Worm (Caenorhabditis elegans): ENCODE results near the gene F53F4.15.
A peak's percentile ranks its signal among the peaks of the same experiment; 100 is the strongest.

F53F4.15 gene

ce11 chrV:13621720-13622119, 944 bp downstream of the F53F4.15 start, which contains the start of gene F53F4.16:
F53F4.16 (minus strand) TSS chrV:13621820.
- no peak for TF ChIP-seq madf-3 (GFP tag; IDR thresholded peaks at IDR 0.05)
- TF ChIP-seq tbx-9 (tag; optimal IDR thresholded peaks at IDR 0.05; ENCODE audit: borderline replicate concordance): no peak
- TF ChIP-seq unc-130 (GFP tag; optimal IDR thresholded peaks at IDR 0.05): no peak
- TF ChIP-seq ceh-100 (GFP tag; IDR thresholded peaks at IDR 0.05): no peak
- TF ChIP-seq bed-2 (GFP tag; IDR thresholded peaks at IDR 0.05): no peak
- TF ChIP-seq egl-44 (GFP tag; IDR thresholded peaks at IDR 0.05): no peak
- TF ChIP-seq Y53G8AR.9 (GFP tag; conservative IDR thresholded peaks at IDR 0.05): no peak
- no peak for TF ChIP-seq hsf-1 (GFP tag; IDR thresholded peaks at IDR 0.05)
- no peak for TF ChIP-seq bed-1 (GFP tag; IDR thresholded peaks at IDR 0.05)
- no peak for TF ChIP-seq somi-1 (GFP tag; optimal IDR thresholded peaks at IDR 0.05)
- no peak for TF ChIP-seq D2030.7 (GFP tag; IDR thresholded peaks at IDR 0.05)
- no peak for TF ChIP-seq sea-2 (GFP tag; IDR thresholded peaks at IDR 0.05)
- TF ChIP-seq lin-26 (GFP tag; IDR thresholded peaks at IDR 0.05): no peak
- no peak for TF ChIP-seq attf-6 (GFP tag; IDR thresholded peaks at IDR 0.05)
- no peak for TF ChIP-seq F10E7.11 (tag; optimal IDR thresholded peaks at IDR 0.05)
- TF ChIP-seq chd-7 (tag; optimal IDR thresholded peaks at IDR 0.05): no peak
- TF ChIP-seq nhr-90 (tag; optimal IDR thresholded peaks at IDR 0.05): no peak
- TF ChIP-seq ceh-91 (GFP tag; IDR thresholded peaks at IDR 0.05): no peak
- TF ChIP-seq xnd-1 (tag; optimal IDR thresholded peaks at IDR 0.05): no peak

- TF ChIP-seq ama-1 (optimal IDR thresholded peaks at IDR 0.05) (no peak), ama-1 (GFP tag; optimal IDR thresholded peaks at IDR 0.05) (no peak), C17E4.6 (GFP tag; IDR thresholded peaks at IDR 0.05) (no peak), attf-6 (GFP tag; IDR thresholded peaks at IDR 0.05) (0 out of 2 replicates have a peak, but pooled peaks have one; percentile 34), ceh-100 (GFP tag; IDR thresholded peaks at IDR 0.05) (0 out of 2 replicates have a peak, but pooled peaks have one; percentile 24), hsf-1 (GFP tag; IDR thresholded peaks at IDR 0.05) (peak; percentile 49; the same call in 1 of the 2 replicates), chd-7 (tag; optimal IDR thresholded peaks at IDR 0.05) (peak; percentile 2), lin-54 (GFP tag; optimal IDR thresholded peaks at IDR 0.05) (no peak), rec-8 (tag; optimal IDR thresholded peaks at IDR 0.05) (no peak), F23B12.7 (tag; optimal IDR thresholded peaks at IDR 0.05; ENCODE audit: insufficient read depth) (no peak), hmg-1.2 (GFP tag; IDR thresholded peaks at IDR 0.05) (no peak), lsl-1 (GFP tag; optimal IDR thresholded peaks at IDR 0.05) (peak; percentile 8), madf-6 (GFP tag; IDR thresholded peaks at IDR 0.05) (peak; percentile 50), tlf-1 (GFP tag; optimal IDR thresholded peaks at IDR 0.05) (peak; percentile 18), ZK185.1 (tag; optimal IDR thresholded peaks at IDR 0.05; ENCODE audit: poor library complexity, severe bottlenecking) (no peak), madf-3 (GFP tag; IDR thresholded peaks at IDR 0.05) (0 out of 2 replicates have a peak, but pooled peaks have one; percentile 73)
Measured at ce11 chrV:13624424-13624823, 3.6 kb downstream of the F53F4.15 start, which contains the start of gene F53F4.11. F53F4.11 (minus strand) TSS chrV:13624524.

ce11 chrV:13625517-13626097, 4.8 kb downstream of the F53F4.15 start, which contains the start of the genes nduv-2 and F53F4.12:
nduv-2 (minus strand) TSS chrV:13625567.
F53F4.12 (plus strand) TSS chrV:13626047.
- TF ChIP-seq sdz-38 (tag; optimal IDR thresholded peaks at IDR 0.05) (no peak), attf-3 (GFP tag; conservative IDR thresholded peaks at IDR 0.05) (peak; percentile 88)

- no peak for TF ChIP-seq cebp-1 (GFP tag; IDR thresholded peaks at IDR 0.05)
- TF ChIP-seq cebp-1 (tag; optimal IDR thresholded peaks at IDR 0.05): peak; percentile 7
- TF ChIP-seq unc-62 (GFP tag; optimal IDR thresholded peaks at IDR 0.05): no peak
Measured at ce11 chrV:13627103-13627623, 6.4 kb downstream of the F53F4.15 start, which contains the start of gene sde-2. sde-2 (plus strand) TSS chrV:13627573.
